Worm (Caenorhabditis elegans): Measurements from ENCODE around the gene F09C12.8.
"Not testable (repeated sequence)": the region's sequence is repeated elsewhere in the genome, so short reads cannot be mapped to it uniquely, and the experiment has no call there.

Gene F09C12.8

ce11 chrII:5150829-5151228 is 38.6 kb downstream of the F09C12.8 start, which contains the start of gene srb-16:
Gene srb-16, minus strand, starts transcription at chrII:5150929.
- TF ChIP-seq nhr-237 (tag; optimal IDR thresholded peaks at IDR 0.05) = no peak
- no peak for TF ChIP-seq ceh-16 (tag; optimal IDR thresholded peaks at IDR 0.05)
- no peak for TF ChIP-seq sea-2 (GFP tag; optimal IDR thresholded peaks at IDR 0.05)
- TF ChIP-seq fkh-10 (GFP tag; optimal IDR thresholded peaks at IDR 0.05) = no peak
- no peak for TF ChIP-seq lin-15B (tag; optimal IDR thresholded peaks at IDR 0.05)
- TF ChIP-seq unc-62 (GFP tag; optimal IDR thresholded peaks at IDR 0.05) = no peak
- TF ChIP-seq lsy-12 (tag; optimal IDR thresholded peaks at IDR 0.05) = no peak
- TF ChIP-seq tbx-2 (tag; optimal IDR thresholded peaks at IDR 0.05) = no peak
- no peak for TF ChIP-seq ZK546.5 (tag; optimal IDR thresholded peaks at IDR 0.05)
- TF ChIP-seq nhr-67 (tag; optimal IDR thresholded peaks at IDR 0.05) = no peak
- no peak for TF ChIP-seq mml-1 (tag; optimal IDR thresholded peaks at IDR 0.05)
- no peak for TF ChIP-seq skn-1 (tag; optimal IDR thresholded peaks at IDR 0.05)
- TF ChIP-seq nhr-11 (tag; optimal IDR thresholded peaks at IDR 0.05) = no peak

- TF ChIP-seq mdl-1 (tag; optimal IDR thresholded peaks at IDR 0.05) (no peak), ZK546.5 (tag; optimal IDR thresholded peaks at IDR 0.05) (no peak), nhr-25 (tag; optimal IDR thresholded peaks at IDR 0.05) (no peak), nhr-77 (tag; optimal IDR thresholded peaks at IDR 0.05) (no peak), fkh-2 (tag; optimal IDR thresholded peaks at IDR 0.05) (no peak), daf-12 (tag; optimal IDR thresholded peaks at IDR 0.05) (no peak), nhr-43 (tag; optimal IDR thresholded peaks at IDR 0.05; ENCODE audit: poor library complexity, severe bottlenecking) (no peak), ztf-4 (tag; optimal IDR thresholded peaks at IDR 0.05) (no peak), sea-2 (GFP tag; optimal IDR thresholded peaks at IDR 0.05) (no peak), R02D3.7 (tag; optimal IDR thresholded peaks at IDR 0.05) (no peak), nhr-237 (tag; optimal IDR thresholded peaks at IDR 0.05) (no peak), nhr-67 (tag; optimal IDR thresholded peaks at IDR 0.05) (no peak), ceh-28 (tag; optimal IDR thresholded peaks at IDR 0.05) (no peak)
Observed at ce11 chrII:5154540-5154939, 42.4 kb downstream of the F09C12.8 start, which contains the start of gene srb-12. Gene srb-12, minus strand, starts transcription at chrII:5154640.

DNA sequence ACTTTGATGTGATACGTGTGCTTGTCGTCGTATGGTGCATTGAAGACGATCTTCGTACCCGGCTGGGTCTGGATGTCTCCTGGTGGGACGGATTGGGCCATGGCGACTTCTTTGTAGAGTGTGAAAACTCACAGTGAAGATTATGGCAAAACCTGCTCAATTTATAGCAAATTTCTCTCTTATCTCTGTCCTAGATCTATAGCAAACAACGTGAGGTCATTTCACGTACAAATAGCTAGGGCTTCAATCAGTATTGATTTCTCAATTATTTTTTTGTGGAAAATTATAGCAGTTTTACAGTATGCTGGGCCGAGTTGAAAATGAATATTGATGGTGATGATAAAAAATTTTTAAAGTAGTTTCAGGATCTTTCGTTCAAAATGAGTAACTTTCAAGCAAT is 44.8 kb downstream of the F09C12.8 start, which contains the start of gene msp-45:
Gene msp-45 (minus strand): TSS at position 101 of the 400 bp plus-strand sequence.
- TF ChIP-seq ceh-28 (tag; optimal IDR thresholded peaks at IDR 0.05) = no peak
- no peak for TF ChIP-seq jun-1 (tag; optimal IDR thresholded peaks at IDR 0.05)
- TF ChIP-seq nhr-12 (tag; optimal IDR thresholded peaks at IDR 0.05) = no peak
- TF ChIP-seq mdl-1 (tag; optimal IDR thresholded peaks at IDR 0.05) = no peak
- TF ChIP-seq ama-1 (optimal IDR thresholded peaks at IDR 0.05) = no peak
- no peak for TF ChIP-seq unc-39 (tag; optimal IDR thresholded peaks at IDR 0.05)
- no peak for TF ChIP-seq ceh-82 (tag; optimal IDR thresholded peaks at IDR 0.05)
- no peak for TF ChIP-seq tbx-2 (tag; optimal IDR thresholded peaks at IDR 0.05)
- TF ChIP-seq lin-15B (tag; optimal IDR thresholded peaks at IDR 0.05) = no peak
- no peak for TF ChIP-seq daf-12 (tag; optimal IDR thresholded peaks at IDR 0.05)
- TF ChIP-seq mml-1 (tag; optimal IDR thresholded peaks at IDR 0.05) = no peak
- TF ChIP-seq R02D3.7 (tag; optimal IDR thresholded peaks at IDR 0.05) = no peak
- TF ChIP-seq skn-1 (tag; optimal IDR thresholded peaks at IDR 0.05) = no peak
- no peak for TF ChIP-seq elt-2 (tag; optimal IDR thresholded peaks at IDR 0.05)
- TF ChIP-seq pqm-1 (tag; optimal IDR thresholded peaks at IDR 0.05) = no peak

DNA sequence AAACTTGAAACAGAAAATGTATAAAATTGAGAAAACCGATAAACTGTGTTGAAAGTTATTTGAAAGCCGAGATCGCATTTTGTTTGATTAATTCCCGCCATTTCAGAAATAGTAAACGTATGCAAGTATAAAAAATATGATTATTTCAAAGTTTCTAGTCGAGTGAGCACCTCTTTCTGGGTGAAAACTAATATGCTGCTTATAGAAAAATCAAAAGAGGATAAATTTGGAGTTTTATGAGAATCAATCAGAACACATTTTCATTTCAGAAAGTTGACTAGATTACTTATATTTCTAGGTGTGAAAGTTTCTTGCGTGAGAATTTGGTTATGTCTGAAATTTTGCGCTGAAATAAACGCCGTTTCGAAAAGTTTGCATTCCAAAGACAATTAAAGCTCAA is 45.3 kb downstream of the F09C12.8 start, which contains the start of gene srb-13:
Gene srb-13 (minus strand): TSS at position 101 of the 400 bp plus-strand sequence.
- TF ChIP-seq ZK546.5 (tag; optimal IDR thresholded peaks at IDR 0.05) = no peak
- TF ChIP-seq elt-2 (tag; optimal IDR thresholded peaks at IDR 0.05) = no peak
- no peak for TF ChIP-seq egl-27 (tag; optimal IDR thresholded peaks at IDR 0.05)
- no peak for TF ChIP-seq mdl-1 (tag; optimal IDR thresholded peaks at IDR 0.05)

- TF ChIP-seq elt-3, lin-39, lin-15B (tag; optimal IDR thresholded peaks at IDR 0.05): not testable (repeated sequence)
Observed at ce11 chrII:5158774-5159173, 46.6 kb downstream of the F09C12.8 start, which contains the start of gene F58A6.9. Gene F58A6.9, minus strand, starts transcription at chrII:5158874.

ce11 chrII:5161102-5161501 is 48.9 kb downstream of the F09C12.8 start, which contains the start of gene C27D6.11:
Gene C27D6.11, minus strand, starts transcription at chrII:5161202.
- TF ChIP-seq elt-1 (tag; optimal IDR thresholded peaks at IDR 0.05) (no peak), ceh-16 (tag; optimal IDR thresholded peaks at IDR 0.05) (no peak), lin-15B (tag; optimal IDR thresholded peaks at IDR 0.05) (no peak), nhr-76 (tag; optimal IDR thresholded peaks at IDR 0.05) (no peak), ztf-4 (tag; optimal IDR thresholded peaks at IDR 0.05) (no peak), jun-1 (tag; optimal IDR thresholded peaks at IDR 0.05) (no peak), nhr-11 (tag; optimal IDR thresholded peaks at IDR 0.05) (no peak), nhr-28 (tag; optimal IDR thresholded peaks at IDR 0.05) (no peak)

All from whole organism, L3 larva.